Fruit fly (Drosophila melanogaster) S2 (cell line): Measurements from ENCODE around the gene vers.

ENCODE experiments used
- CG8478 ChIP-seq: fragments of >200 bp; optimal IDR thresholded peaks from 2 replicates; lab custom pipeline; 2018
- CTCF ChIP-seq, 2 experiments: fragments of >200 bp; optimal IDR thresholded peaks; 2 replicates each; lab custom pipeline; 2018

dm6 chr3L:12072388-12072787 is 43.5 kb upstream of the vers start:
- no peak for TF ChIP-seq CG8478 (lab: Kevin White, UChicago)
- no peak for TF ChIP-seq CTCF (optimal IDR thresholded peaks at IDR 0.05; lab: Kevin White, UChicago)
